Fruit fly (Drosophila melanogaster): ENCODE results near the gene CG34323.

Gene CG34323

DNA sequence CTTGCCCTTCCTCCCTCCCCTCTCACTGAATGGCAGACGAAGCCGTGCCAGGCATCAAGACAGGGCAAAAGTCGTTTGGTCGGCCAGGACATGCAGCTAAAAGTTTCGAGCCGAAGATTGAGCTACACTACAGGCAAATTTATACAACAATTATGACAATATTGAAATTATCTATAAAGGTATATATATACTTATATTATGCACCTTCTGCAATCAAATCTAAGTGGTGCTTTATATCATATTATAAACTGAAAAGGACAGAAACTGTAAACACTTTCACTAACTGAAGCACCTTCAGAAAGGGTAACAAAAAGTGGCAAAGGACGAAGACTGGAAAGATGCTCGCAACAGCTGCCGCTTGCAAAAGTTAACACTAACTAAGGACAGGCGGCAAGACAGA is 6.0 kb downstream of the CG34323 start (continued):
- peak; percentile 57 for TF ChIP-seq row (GFP tag; IDR thresholded peaks at IDR 0.05)
- no peak for TF ChIP-seq Dad (GFP tag; optimal IDR thresholded peaks at IDR 0.05)
- no peak for TF ChIP-seq ind (GFP tag; optimal IDR thresholded peaks at IDR 0.05)
- no peak for TF ChIP-seq CG11398 (GFP tag; optimal IDR thresholded peaks at IDR 0.05)
- no peak for TF ChIP-seq HLHmδ (GFP tag; optimal IDR thresholded peaks at IDR 0.05)
- TF ChIP-seq esg (GFP tag; conservative IDR thresholded peaks at IDR 0.05) = no peak
- TF ChIP-seq CG1024 (GFP tag; IDR thresholded peaks at IDR 0.05) = no peak
- TF ChIP-seq CG17802 (tag; optimal IDR thresholded peaks at IDR 0.05) = no peak
- TF ChIP-seq CG3407 (GFP tag; optimal IDR thresholded peaks at IDR 0.05) = no peak
- TF ChIP-seq CG32772 (GFP tag; IDR thresholded peaks at IDR 0.05) = no peak
- TF ChIP-seq Fer2 (tag; optimal IDR thresholded peaks at IDR 0.05) = no peak
- TF ChIP-seq ci (GFP tag; IDR thresholded peaks at IDR 0.05) = no peak
- TF ChIP-seq luna (GFP tag; optimal IDR thresholded peaks at IDR 0.05) = no peak
- TF ChIP-seq CG10209 (GFP tag; optimal IDR thresholded peaks at IDR 0.05) = no peak
- TF ChIP-seq Max (GFP tag; optimal IDR thresholded peaks at IDR 0.05) = no peak
- TF ChIP-seq dysf (GFP tag; IDR thresholded peaks at IDR 0.05) = no peak
- TF ChIP-seq CG7963 (GFP tag; IDR thresholded peaks at IDR 0.05; ENCODE audit: partially characterized antibody) = no peak
- TF ChIP-seq CG7987 (GFP tag; optimal IDR thresholded peaks at IDR 0.05) = no peak
- no peak for TF ChIP-seq dm (GFP tag; optimal IDR thresholded peaks at IDR 0.05)
- no peak for TF ChIP-seq pb (GFP tag; optimal IDR thresholded peaks at IDR 0.05)
- no peak for TF ChIP-seq Jarid2 (GFP tag; optimal IDR thresholded peaks at IDR 0.05)
- TF ChIP-seq trem (tag; optimal IDR thresholded peaks at IDR 0.05) = no peak
- no peak for TF ChIP-seq CG9437 (GFP tag; optimal IDR thresholded peaks at IDR 0.05)
- no peak for TF ChIP-seq Doc2 (GFP tag; IDR thresholded peaks at IDR 0.05)
- no peak for TF ChIP-seq Nf-YB (GFP tag; optimal IDR thresholded peaks at IDR 0.05)
- TF ChIP-seq CG7745 (tag; optimal IDR thresholded peaks at IDR 0.05) = no peak
- TF ChIP-seq Gsc (GFP tag; IDR thresholded peaks at IDR 0.05) = no peak
- no peak for TF ChIP-seq CG10431 (GFP tag; optimal IDR thresholded peaks at IDR 0.05)
- peak; percentile 45 for TF ChIP-seq CG7556 (GFP tag; optimal IDR thresholded peaks at IDR 0.05)
- TF ChIP-seq Usf (GFP tag; optimal IDR thresholded peaks at IDR 0.05) = no peak
- TF ChIP-seq Vsx1 (GFP tag; optimal IDR thresholded peaks at IDR 0.05) = no peak
- no peak for TF ChIP-seq CG2116 (GFP tag; optimal IDR thresholded peaks at IDR 0.05)
- TF ChIP-seq CG9797 (GFP tag; optimal IDR thresholded peaks at IDR 0.05) = no peak
- TF ChIP-seq peb (GFP tag; IDR thresholded peaks at IDR 0.05) = no peak
- no peak for TF ChIP-seq Hr3 (GFP tag; optimal IDR thresholded peaks at IDR 0.05)
- TF ChIP-seq Ets97D (GFP tag; optimal IDR thresholded peaks at IDR 0.05) = no peak
- TF ChIP-seq lov (optimal IDR thresholded peaks at IDR 0.05) = no peak
- no peak for TF ChIP-seq lov (GFP tag; IDR thresholded peaks at IDR 0.05)
- TF ChIP-seq CG2199 (GFP tag; IDR thresholded peaks at IDR 0.05) = no peak
- no peak for TF ChIP-seq CG15696 (tag; optimal IDR thresholded peaks at IDR 0.05)
- no peak for TF ChIP-seq CG14667 (GFP tag; IDR thresholded peaks at IDR 0.05)
- TF ChIP-seq tap (tag; optimal IDR thresholded peaks at IDR 0.05) = peak; percentile 10
- TF ChIP-seq MBD-R2 (GFP tag; IDR thresholded peaks at IDR 0.05) = no peak
- no peak for TF ChIP-seq CG3726 (GFP tag; IDR thresholded peaks at IDR 0.05)
- no peak for TF ChIP-seq sna (GFP tag; IDR thresholded peaks at IDR 0.05; ENCODE audit: partially characterized antibody)
- no peak for TF ChIP-seq CG7786 (GFP tag; optimal IDR thresholded peaks at IDR 0.05)
- TF ChIP-seq CG12104 (GFP tag; optimal IDR thresholded peaks at IDR 0.05) = no peak
- no peak for TF ChIP-seq CG10366 (GFP tag; IDR thresholded peaks at IDR 0.05)
- no peak for TF ChIP-seq CG6854 (GFP tag; optimal IDR thresholded peaks at IDR 0.05)
- TF ChIP-seq CG31388 (GFP tag; optimal IDR thresholded peaks at IDR 0.05) = no peak
- no peak for TF ChIP-seq CG30431 (GFP tag; optimal IDR thresholded peaks at IDR 0.05)
- no peak for TF ChIP-seq Oli (tag; optimal IDR thresholded peaks at IDR 0.05)
- TF ChIP-seq fd3F (GFP tag; optimal IDR thresholded peaks at IDR 0.05) = no peak

Data from whole organism, embryonic.